Worm (Caenorhabditis elegans) whole organism, mixed stage, embryonic: ENCODE results near the gene Y62H9A.14.

Experiments
- M03D4.4 ChIP-seq: sonication (generic microtip); optimal IDR thresholded peaks from 2 replicates; lab custom pipeline; 2017; ENCODE audit warnings: mild to moderate bottlenecking, missing genetic modification characterization, missing compliant biosample characterization
- bed-3 ChIP-seq: fragments of 200-800 bp; sonication (Bioruptor generic); optimal IDR thresholded peaks from 3 replicates; lab custom pipeline; 2018; ENCODE audit warnings: mild to moderate bottlenecking, missing genetic modification characterization, moderate library complexity, missing compliant biosample characterization
- blmp-1 ChIP-seq: fragments of 150-350 bp; optimal IDR thresholded peaks from 2 replicates; lab custom pipeline; 2014; ENCODE audit warnings: missing biosample characterization, missing genetic modification characterization
- ceh-39 ChIP-seq: fragments of 150-350 bp; optimal IDR thresholded peaks from 2 replicates; lab custom pipeline; 2014; ENCODE audit warnings: missing biosample characterization, missing genetic modification characterization
- ceh-43 ChIP-seq: fragments of 200-800 bp; sonication (Bioruptor generic); optimal IDR thresholded peaks from 2 replicates; lab custom pipeline; 2018; ENCODE audit warnings: mild to moderate bottlenecking, missing genetic modification characterization, moderate library complexity, missing compliant biosample characterization
- ces-1 ChIP-seq: fragments of 150-350 bp; optimal IDR thresholded peaks from 2 replicates; lab custom pipeline; 2014; ENCODE audit warnings: missing biosample characterization, missing genetic modification reagents, missing genetic modification characterization
- drap-1 ChIP-seq: fragments of 200-800 bp; sonication (Bioruptor generic); optimal IDR thresholded peaks from 3 replicates; lab custom pipeline; 2018; ENCODE audit warnings: mild to moderate bottlenecking, missing genetic modification characterization, missing compliant biosample characterization
- elt-1 ChIP-seq: sonication (generic microtip); optimal IDR thresholded peaks from 2 replicates; lab custom pipeline; 2017; ENCODE audit warnings: missing genetic modification characterization, mild to moderate bottlenecking, missing compliant biosample characterization, antibody characterized with exemption, moderate library complexity, borderline replicate concordance; ENCODE audit not compliant: insufficient read depth
- elt-3 ChIP-seq: fragments of 150-350 bp; optimal IDR thresholded peaks from 2 replicates; lab custom pipeline; 2014; ENCODE audit warnings: missing biosample characterization, missing genetic modification characterization
- flh-1 ChIP-seq: fragments of 200-800 bp; sonication (Bioruptor generic); optimal IDR thresholded peaks from 2 replicates; lab custom pipeline; 2018; ENCODE audit warnings: mild to moderate bottlenecking, missing genetic modification characterization, moderate library complexity, missing compliant biosample characterization
- ham-2 ChIP-seq: fragments of 200-800 bp; sonication (Bioruptor generic); optimal IDR thresholded peaks from 2 replicates; lab custom pipeline; 2018; ENCODE audit warnings: mild to moderate bottlenecking, missing genetic modification characterization, missing compliant biosample characterization
- hlh-1 ChIP-seq: fragments of 150-350 bp; optimal IDR thresholded peaks from 2 replicates; lab custom pipeline; 2014; ENCODE audit warnings: missing biosample characterization, missing genetic modification reagents, missing genetic modification characterization
- lin-13 ChIP-seq: fragments of 150-350 bp; optimal IDR thresholded peaks from 2 replicates; lab custom pipeline; 2014; ENCODE audit warnings: missing biosample characterization, missing genetic modification characterization
- lin-32 ChIP-seq: fragments of 200-800 bp; sonication (Bioruptor generic); optimal IDR thresholded peaks from 2 replicates; lab custom pipeline; 2018; ENCODE audit warnings: mild to moderate bottlenecking, missing genetic modification characterization, missing compliant biosample characterization
- lsy-2 ChIP-seq: fragments of 150-350 bp; optimal IDR thresholded peaks from 2 replicates; lab custom pipeline; 2014; ENCODE audit warnings: missing biosample characterization, missing genetic modification characterization
- mab-5 ChIP-seq: fragments of 150-350 bp; optimal IDR thresholded peaks from 2 replicates; lab custom pipeline; 2014; ENCODE audit warnings: missing biosample characterization, missing genetic modification characterization
- mep-1 ChIP-seq: fragments of 150-350 bp; optimal IDR thresholded peaks from 2 replicates; lab custom pipeline; 2017; ENCODE audit warnings: missing biosample characterization, missing genetic modification reagents, missing genetic modification characterization, inconsistent platforms
- mls-2 ChIP-seq: sonication (generic microtip); optimal IDR thresholded peaks from 2 replicates; lab custom pipeline; 2016; ENCODE audit warnings: mild to moderate bottlenecking, missing genetic modification characterization, moderate library complexity, missing compliant biosample characterization
- nhr-12 ChIP-seq: fragments of 150-350 bp; optimal IDR thresholded peaks from 2 replicates; lab custom pipeline; 2014; ENCODE audit warnings: missing biosample characterization, missing genetic modification characterization
- nhr-2 ChIP-seq: fragments of 150-350 bp; optimal IDR thresholded peaks from 2 replicates; lab custom pipeline; 2014; ENCODE audit warnings: missing biosample characterization, missing genetic modification characterization
- nhr-237 ChIP-seq: fragments of 150-350 bp; optimal IDR thresholded peaks from 2 replicates; lab custom pipeline; 2014; ENCODE audit warnings: missing biosample characterization, missing genetic modification characterization
- nhr-28 ChIP-seq: fragments of 150-350 bp; optimal IDR thresholded peaks from 2 replicates; lab custom pipeline; 2014; ENCODE audit warnings: missing biosample characterization, missing genetic modification characterization
- nhr-76 ChIP-seq: sonication (generic microtip); optimal IDR thresholded peaks from 2 replicates; lab custom pipeline; 2017; ENCODE audit warnings: missing biosample characterization, missing genetic modification characterization
- pha-4 ChIP-seq: fragments of 150-350 bp; optimal IDR thresholded peaks from 2 replicates; lab custom pipeline; 2018; ENCODE audit warnings: missing biosample characterization, missing genetic modification reagents, missing genetic modification characterization
- sem-2 ChIP-seq: fragments of 200-800 bp; sonication (Bioruptor generic); optimal IDR thresholded peaks from 2 replicates; lab custom pipeline; 2018; ENCODE audit warnings: mild to moderate bottlenecking, missing genetic modification characterization, missing compliant biosample characterization
- snpc-4 ChIP-seq: fragments of 150-350 bp; optimal IDR thresholded peaks from 2 replicates; lab custom pipeline; 2014; ENCODE audit warnings: missing biosample characterization, missing genetic modification characterization
- tbx-8 ChIP-seq: fragments of 200-800 bp; sonication (Bioruptor generic); optimal IDR thresholded peaks from 2 replicates; lab custom pipeline; 2018; ENCODE audit warnings: mild to moderate bottlenecking, missing genetic modification characterization, moderate library complexity, missing compliant biosample characterization
- unc-120 ChIP-seq: sonication (generic microtip); optimal IDR thresholded peaks from 2 replicates; lab custom pipeline; 2017; ENCODE audit warnings: missing genetic modification characterization, missing compliant biosample characterization; ENCODE audit not compliant: poor library complexity, severe bottlenecking
- unc-62 ChIP-seq: fragments of 150-350 bp; optimal IDR thresholded peaks from 2 replicates; lab custom pipeline; 2014; ENCODE audit warnings: missing biosample characterization, missing genetic modification reagents, missing genetic modification characterization
- zip-8 ChIP-seq: fragments of 150-350 bp; optimal IDR thresholded peaks from 2 replicates; lab custom pipeline; 2014; ENCODE audit warnings: missing biosample characterization, missing genetic modification characterization
- ztf-11 ChIP-seq: fragments of 150-350 bp; optimal IDR thresholded peaks from 2 replicates; lab custom pipeline; 2014; ENCODE audit warnings: missing biosample characterization, missing genetic modification characterization

Gene Y62H9A.14

DNA sequence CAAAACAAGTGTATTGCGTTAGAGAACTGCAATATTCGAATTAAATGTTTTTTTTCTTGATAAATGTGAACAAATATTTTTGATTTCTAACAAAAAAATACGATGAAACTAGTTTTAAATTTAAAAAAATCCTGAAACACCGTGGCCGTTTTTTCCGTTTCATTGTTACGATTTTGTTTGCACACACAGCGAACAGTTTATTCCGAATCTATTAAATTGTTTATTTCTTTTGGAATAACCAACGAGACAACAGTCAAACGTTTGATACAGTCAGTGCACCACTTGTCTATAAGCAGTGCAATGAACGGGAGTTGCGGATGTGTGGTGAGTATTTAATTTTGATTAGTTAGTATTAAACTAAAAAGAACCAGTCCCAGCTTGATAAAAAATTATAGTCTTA, 4.3 kb upstream of the Y62H9A.14 start, which contains the start of gene Y62H9A.13:
Gene Y62H9A.13 (plus strand): TSS at position 301 of the 400 bp plus-strand sequence.
- TF ChIP-seq mls-2 (no peak), snpc-4 (tag; lab: Kevin White, UChicago) (no peak), nhr-2 (tag; lab: Kevin White, UChicago) (no peak), mab-5 (tag; lab: Kevin White, UChicago) (no peak), tbx-8 (GFP tag; lab: Kevin White, UChicago) (no peak), pha-4 (tag; lab: Kevin White, UChicago) (no peak), blmp-1 (tag; lab: Kevin White, UChicago) (no peak), hlh-1 (tag; lab: Kevin White, UChicago) (no peak), flh-1 (GFP tag; lab: Kevin White, UChicago) (no peak), unc-62 (no peak), ces-1 (GFP tag; lab: Kevin White, UChicago) (no peak), elt-1 (tag; lab: Kevin White, UChicago) (no peak)

DNA sequence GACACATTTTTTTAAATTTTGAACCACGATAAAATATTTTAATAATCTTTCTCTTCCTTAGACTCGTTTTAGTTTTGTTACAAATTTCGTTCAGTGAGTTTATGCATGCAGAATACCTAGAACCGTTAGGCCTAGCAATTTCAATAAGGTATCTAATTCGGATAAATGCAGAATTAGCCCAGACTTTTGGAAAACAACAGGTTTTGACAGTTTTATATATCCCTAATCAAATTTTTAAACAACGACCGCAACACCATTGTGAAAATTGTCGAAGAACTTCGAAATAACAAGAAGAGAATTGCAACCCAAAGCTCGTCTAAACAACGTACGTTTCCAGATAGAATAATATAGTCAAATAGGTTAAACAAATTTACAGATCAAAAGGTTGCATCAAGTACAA, 3.0 kb upstream of the Y62H9A.14 start, which contains the start of gene Y62H9A.16:
Gene Y62H9A.16 (plus strand): TSS at position 301 of the 400 bp plus-strand sequence.
- TF ChIP-seq M03D4.4 (tag; lab: Kevin White, UChicago) (no peak), blmp-1 (tag; lab: Kevin White, UChicago) (no peak), ham-2 (GFP tag; lab: Kevin White, UChicago) (no peak)

DNA sequence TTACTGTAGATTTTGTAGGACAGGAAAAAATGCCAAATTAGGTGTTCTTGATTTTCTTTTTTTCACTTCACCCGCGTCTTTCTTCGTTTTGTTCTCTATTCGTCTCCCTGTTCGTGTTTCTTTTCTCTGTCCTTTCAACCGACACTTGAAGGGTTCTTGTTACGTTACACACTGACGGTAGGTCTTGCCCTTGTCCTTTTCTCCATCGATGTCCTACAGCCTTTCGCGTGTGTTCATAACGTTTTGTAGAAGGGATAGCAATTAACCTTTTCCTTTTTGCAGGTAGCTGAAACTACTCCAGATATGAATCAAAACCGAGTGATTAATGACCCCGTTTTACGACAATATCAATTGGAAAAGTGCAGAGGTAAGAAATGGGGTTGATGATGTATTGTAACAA, 3.1 kb downstream of the Y62H9A.14 start, which contains the start of gene F55G7.1:
Gene F55G7.1 (plus strand): TSS at position 276 of the 400 bp plus-strand sequence.
- TF ChIP-seq ham-2 (GFP tag; lab: Kevin White, UChicago) (no peak), nhr-237 (tag; lab: Kevin White, UChicago) (peak; percentile 9)
- TF ChIP-seq, all 35 proteins: peak for 1

DNA sequence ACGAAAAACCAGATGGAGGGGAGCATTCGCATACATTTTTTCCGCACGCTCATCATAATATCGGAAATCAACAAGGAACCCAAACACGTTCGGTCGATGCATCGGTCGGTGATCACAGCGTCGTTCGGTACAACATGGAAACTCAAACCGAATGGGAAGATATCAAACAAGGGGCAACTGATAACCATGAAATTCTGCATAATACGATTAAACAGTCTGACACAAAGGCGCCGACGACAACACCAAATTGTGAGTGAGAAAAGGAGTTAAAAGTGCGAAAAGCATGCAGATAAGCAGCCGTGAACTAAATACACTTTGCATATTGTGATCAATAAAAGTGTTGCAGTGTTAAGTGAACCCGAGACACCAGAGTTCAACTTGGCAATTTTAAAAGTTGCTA, 4.2 kb downstream of the Y62H9A.14 start:
- TF ChIP-seq ztf-11 (tag; lab: Kevin White, UChicago), result no peak

ce11 chrX:11927585-11927984, 6.6 kb downstream of the Y62H9A.14 start, which contains the start of gene F55G7.4:
TSS of gene F55G7.4 (plus strand) at chrX:11927885.
- TF ChIP-seq ceh-39 (tag; lab: Kevin White, UChicago) (no peak), lsy-2 (tag; lab: Kevin White, UChicago) (no peak), drap-1 (no peak), bed-3 (no peak), mep-1 (tag; lab: Kevin White, UChicago) (no peak), elt-3 (tag; lab: Kevin White, UChicago) (no peak), nhr-12 (tag; lab: Kevin White, UChicago) (no peak), nhr-28 (tag; lab: Kevin White, UChicago) (no peak), ceh-43 (no peak), nhr-2 (tag; lab: Kevin White, UChicago) (no peak), unc-120 (no peak), blmp-1 (tag; lab: Kevin White, UChicago) (no peak), unc-62 (no peak), nhr-237 (tag; lab: Kevin White, UChicago) (no peak), zip-8 (tag; lab: Kevin White, UChicago) (no peak), flh-1 (GFP tag; lab: Kevin White, UChicago) (no peak), ztf-11 (tag; lab: Kevin White, UChicago) (no peak)

- no peak for TF ChIP-seq M03D4.4 (tag; lab: Kevin White, UChicago)
- no peak for TF ChIP-seq lin-32 (GFP tag; lab: Kevin White, UChicago)
- no peak for TF ChIP-seq elt-1 (tag; lab: Kevin White, UChicago)
- TF ChIP-seq nhr-12 (tag; lab: Kevin White, UChicago), result no peak
- TF ChIP-seq pha-4 (tag; lab: Kevin White, UChicago), result no peak
- no peak for TF ChIP-seq ceh-39 (tag; lab: Kevin White, UChicago)
- TF ChIP-seq blmp-1 (tag; lab: Kevin White, UChicago), result no peak
- TF ChIP-seq ztf-11 (tag; lab: Kevin White, UChicago), result no peak
- TF ChIP-seq nhr-76 (tag; lab: Kevin White, UChicago), result no peak
- no peak for TF ChIP-seq drap-1
- TF ChIP-seq mls-2, result no peak
- no peak for TF ChIP-seq unc-62
- TF ChIP-seq unc-120, result no peak
- TF ChIP-seq lin-13 (tag; lab: Kevin White, UChicago), result no peak
- TF ChIP-seq ham-2 (GFP tag; lab: Kevin White, UChicago), result no peak
- TF ChIP-seq nhr-2 (tag; lab: Kevin White, UChicago), result no peak
- TF ChIP-seq elt-3 (tag; lab: Kevin White, UChicago), result no peak
- no peak for TF ChIP-seq sem-2
Measured at ce11 chrX:11931559-11931958, 10.5 kb downstream of the Y62H9A.14 start, which contains the start of gene dot-1.4. TSS of gene dot-1.4 (minus strand) at chrX:11931659.
